Fruit fly (Drosophila melanogaster): ENCODE data around the gene CG43445.

The CG43445 gene

dm6 chr3R:17955737-17956136, 44.6 kb downstream of the CG43445 start (continued):
- peak; percentile 35 for TF ChIP-seq CG6813 (GFP tag; optimal IDR thresholded peaks at IDR 0.05)
- peak; percentile 41 for TF ChIP-seq cwo (GFP tag; optimal IDR thresholded peaks at IDR 0.05)

- TF ChIP-seq CG2678 (tag; optimal IDR thresholded peaks at IDR 0.05) (peak; percentile 5), row (GFP tag; IDR thresholded peaks at IDR 0.05) (peak; percentile 42; the same call in 2 of the 3 replicates), CG11504 (tag; optimal IDR thresholded peaks at IDR 0.05) (peak; percentile 28), CG18599 (GFP tag; optimal IDR thresholded peaks at IDR 0.05) (peak; percentile 48), CG6791 (GFP tag; IDR thresholded peaks at IDR 0.05; ENCODE audit: partially characterized antibody) (no peak), CG12391 (tag; optimal IDR thresholded peaks at IDR 0.05) (peak; percentile 6), ap (GFP tag; IDR thresholded peaks at IDR 0.05) (no peak), cwo (GFP tag; optimal IDR thresholded peaks at IDR 0.05) (peak; percentile 1), CG31224 (GFP tag; IDR thresholded peaks at IDR 0.05) (no peak), CG18476 (GFP tag; optimal IDR thresholded peaks at IDR 0.05) (no peak), Xrp1 (GFP tag; IDR thresholded peaks at IDR 0.05) (peak; percentile 47), CG17359 (tag; optimal IDR thresholded peaks at IDR 0.05) (peak; percentile 4), CG32532 (GFP tag; IDR thresholded peaks at IDR 0.05) (no peak), Sox102F (GFP tag; optimal IDR thresholded peaks at IDR 0.05) (peak; percentile 0), CG1024 (GFP tag; IDR thresholded peaks at IDR 0.05) (no peak), ab (GFP tag; optimal IDR thresholded peaks at IDR 0.05) (no peak), Nf-YC (tag; optimal IDR thresholded peaks at IDR 0.05) (no peak), ATbp (GFP tag; optimal IDR thresholded peaks at IDR 0.05) (peak; percentile 7), bsh (GFP tag; optimal IDR thresholded peaks at IDR 0.05) (peak in 1 of 2 experiments; percentile 16), CG10366 (GFP tag; IDR thresholded peaks at IDR 0.05) (no peak), CG2116 (GFP tag; optimal IDR thresholded peaks at IDR 0.05) (no peak), Med (GFP tag) (peak; percentile 26), fd96Cb (tag; optimal IDR thresholded peaks at IDR 0.05) (peak; percentile 0), CG2120 (GFP tag; optimal IDR thresholded peaks at IDR 0.05) (peak; percentile 28), lab (GFP tag; optimal IDR thresholded peaks at IDR 0.05) (peak; percentile 33), Meics (GFP tag; optimal IDR thresholded peaks at IDR 0.05) (peak; percentile 2), gem (tag; optimal IDR thresholded peaks at IDR 0.05) (peak; percentile 28), ci (GFP tag; IDR thresholded peaks at IDR 0.05) (0 out of 3 replicates have a peak, but pooled peaks have one; percentile 23), en (GFP tag; optimal IDR thresholded peaks at IDR 0.05) (no peak)
Measured at dm6 chr3R:17957782-17958181, 46.6 kb downstream of the CG43445 start.

- TF ChIP-seq Ets65A (GFP tag) (peak; percentile 91), CG6689 (GFP tag; IDR thresholded peaks at IDR 0.05) (no peak)
Measured at dm6 chr3R:17958304-17958703, 47.1 kb downstream of the CG43445 start.

All from whole organism, embryonic.